Fruit fly (Drosophila melanogaster): ENCODE measurements around the gene CG10993.

DNA sequence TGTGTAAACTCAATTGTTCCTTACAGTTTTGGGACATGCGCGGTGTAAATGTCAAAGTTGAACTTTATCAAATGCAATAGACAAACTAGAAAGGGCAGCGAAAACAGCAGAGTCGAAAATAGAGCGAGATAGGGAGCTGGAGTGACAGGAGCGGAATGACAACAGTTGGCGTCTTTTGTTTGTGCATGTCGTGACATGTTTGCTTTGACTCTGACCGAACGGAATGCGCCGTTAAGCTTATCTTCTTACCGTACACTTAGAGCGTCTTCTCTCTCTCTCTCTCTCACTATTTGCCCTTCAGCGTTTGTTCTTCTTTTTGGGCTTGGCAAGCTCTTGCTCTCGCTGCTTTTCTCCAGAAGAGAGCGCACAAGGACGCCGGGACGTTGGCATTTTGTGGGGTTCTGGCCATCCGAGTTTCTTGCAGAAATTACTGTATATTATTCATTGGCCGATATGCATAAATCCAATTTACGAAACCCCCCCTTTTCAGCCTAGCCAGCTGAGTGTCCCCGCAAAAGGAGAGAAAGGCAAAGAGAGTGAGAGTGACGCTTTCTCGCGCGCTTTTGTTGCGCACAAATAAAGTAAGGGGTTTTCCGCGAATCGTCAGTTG lies 29.0 kb downstream of the CG10993 start:
- TF ChIP-seq D1 (tag; optimal IDR thresholded peaks at IDR 0.05) (no peak), Ets98B (GFP tag; IDR thresholded peaks at IDR 0.05) (no peak), CG8159 (tag; optimal IDR thresholded peaks at IDR 0.05) (no peak), CG17806 (tag; optimal IDR thresholded peaks at IDR 0.05) (no peak), CG9948 (tag; optimal IDR thresholded peaks at IDR 0.05) (no peak)

All from whole organism, pupa.